Worm (Caenorhabditis elegans): Measurements from ENCODE around the gene acr-14.

acr-14 gene

ce11 chrII:8199803-8200202 is 22.8 kb upstream of the acr-14 start:
- TF ChIP-seq unc-62 (GFP tag; optimal IDR thresholded peaks at IDR 0.05) = no peak

DNA sequence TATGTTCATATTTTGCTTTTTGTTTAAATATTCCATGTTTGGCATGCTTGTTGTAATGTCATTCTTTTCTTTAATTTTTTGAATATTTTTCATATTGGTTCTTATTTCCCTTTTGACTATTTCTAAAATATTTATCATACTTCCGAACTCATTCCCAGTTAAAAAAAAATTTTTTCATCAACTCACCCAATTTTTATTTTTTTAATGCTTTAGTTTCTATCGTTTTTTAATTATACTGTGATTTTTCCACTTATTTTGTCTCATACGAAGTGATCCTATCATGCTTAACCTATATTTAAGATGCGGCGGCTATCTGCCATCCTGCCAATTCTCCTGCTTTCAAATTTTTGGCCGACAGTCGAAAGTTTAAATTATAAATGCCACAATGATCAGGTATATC is 21.5 kb upstream of the acr-14 start, which contains the start of gene qua-1:
Gene qua-1, plus strand, starts transcription at position 301 of the 400 bp plus-strand sequence.
- no peak for TF ChIP-seq unc-62 (GFP tag; optimal IDR thresholded peaks at IDR 0.05)

DNA sequence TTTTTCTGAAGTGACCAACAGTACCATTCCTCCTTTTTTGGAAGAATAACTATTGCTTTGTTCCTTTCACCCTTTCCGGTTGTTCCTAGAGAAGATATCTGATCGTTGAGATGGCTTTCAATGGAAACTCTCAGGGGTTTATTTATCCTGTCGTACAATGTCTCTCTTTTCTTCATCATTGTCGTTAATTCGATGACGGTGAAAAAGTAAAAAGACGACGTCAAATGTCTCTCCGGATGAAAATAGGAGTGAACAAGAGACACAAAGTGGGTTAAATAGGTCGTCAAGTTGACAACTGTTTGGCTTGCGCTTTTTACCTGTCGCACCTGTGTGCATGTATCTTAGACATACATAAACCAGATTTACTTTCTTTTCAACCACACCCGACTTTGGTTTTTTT is 16.9 kb upstream of the acr-14 start:
- no peak for TF ChIP-seq unc-62 (GFP tag; optimal IDR thresholded peaks at IDR 0.05)

- no peak for TF ChIP-seq unc-62 (GFP tag; optimal IDR thresholded peaks at IDR 0.05)
Observed at ce11 chrII:8193126-8193525, 16.1 kb upstream of the acr-14 start, which contains the start of gene T05C12.9. Gene T05C12.9 (minus strand): TSS chrII:8193226.

DNA sequence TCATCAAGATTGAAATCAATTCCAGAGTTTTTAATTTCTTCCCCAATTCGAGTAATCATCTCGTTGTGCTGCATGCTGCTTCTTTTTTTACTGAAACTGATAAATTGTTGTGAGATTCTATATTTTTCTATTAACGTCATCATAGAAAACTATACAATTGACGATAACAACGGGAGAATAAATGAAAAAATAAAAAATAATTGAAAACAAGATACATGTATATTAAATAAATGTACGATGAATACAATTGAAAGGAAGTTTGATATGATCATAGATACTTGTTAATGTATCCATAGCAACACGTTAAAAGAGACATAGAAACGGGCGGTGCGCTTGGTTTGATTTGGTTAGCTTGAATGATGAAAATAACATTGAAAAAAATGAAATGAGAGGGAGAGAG is 13.5 kb upstream of the acr-14 start, which contains the start of gene T05C12.8:
Gene T05C12.8, minus strand, starts transcription at position 101 of the 400 bp plus-strand sequence.
- no peak for TF ChIP-seq unc-62 (GFP tag; optimal IDR thresholded peaks at IDR 0.05)

DNA sequence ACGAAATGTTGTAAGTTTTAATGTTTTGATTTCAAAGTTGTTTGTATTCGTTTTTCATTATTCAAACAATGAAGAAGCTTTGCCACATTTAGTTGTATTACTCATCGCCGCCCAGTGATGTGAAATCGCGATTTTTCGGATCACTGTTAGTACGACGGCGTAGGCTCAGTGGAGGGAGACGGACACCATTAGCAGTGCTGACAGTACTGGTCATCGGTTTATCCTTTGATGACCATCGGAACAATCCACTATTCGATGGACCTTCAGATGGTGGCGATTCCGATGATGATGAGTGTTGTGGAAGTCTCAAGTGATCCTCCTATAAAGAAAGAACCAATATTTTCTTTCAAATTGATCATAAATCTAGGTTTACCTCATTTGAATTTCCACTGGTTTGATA is 10.5 kb upstream of the acr-14 start:
- TF ChIP-seq unc-62 (GFP tag; optimal IDR thresholded peaks at IDR 0.05) = no peak

DNA sequence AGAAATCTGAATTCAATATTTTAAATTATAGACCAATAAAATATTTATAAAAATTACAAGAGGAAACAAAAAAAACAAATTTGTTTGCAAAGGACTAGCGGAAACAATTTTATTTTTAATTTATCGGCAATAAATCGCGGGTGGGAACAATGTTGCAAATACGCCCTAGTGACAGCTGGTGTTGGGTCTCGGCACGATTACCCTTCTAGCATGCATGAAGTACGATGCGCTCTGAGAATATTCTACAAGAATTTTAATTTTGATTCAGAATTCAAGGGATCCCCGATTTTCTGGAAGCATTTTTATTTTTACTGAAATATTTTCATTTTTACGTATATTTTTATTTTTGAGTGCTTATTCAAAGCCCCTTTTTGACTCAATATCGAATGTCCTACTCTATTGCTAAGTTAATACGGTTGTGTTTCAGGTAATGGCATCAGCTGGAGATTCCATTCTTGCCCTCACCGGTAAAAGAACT is 8.1 kb upstream of the acr-14 start, which contains the start of the genes mig-5 and cct-1:
Gene mig-5, minus strand, starts transcription at position 8 of the 478 bp plus-strand sequence.
Gene cct-1, plus strand, starts transcription at position 428 of the 478 bp plus-strand sequence.
- TF ChIP-seq unc-62 (GFP tag; optimal IDR thresholded peaks at IDR 0.05) = no peak

DNA sequence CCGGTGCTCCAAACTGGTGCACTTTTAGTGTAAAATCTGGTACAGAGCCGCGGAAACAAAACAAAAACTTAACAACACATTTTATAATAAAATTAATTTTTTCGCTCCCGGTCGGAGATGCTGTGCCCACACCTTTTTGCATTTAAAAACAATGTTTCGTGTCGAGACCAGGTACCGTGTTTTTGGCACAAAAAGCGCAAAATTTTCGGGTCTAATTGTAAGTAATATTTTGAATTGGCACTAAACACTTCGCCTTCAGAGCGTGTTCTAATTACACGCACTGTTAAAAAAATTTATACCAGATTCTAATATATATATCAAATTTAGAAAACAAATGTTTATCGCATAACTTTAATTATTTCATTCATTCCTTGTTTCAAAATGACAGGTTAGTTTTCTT is 4.4 kb upstream of the acr-14 start, which contains the start of gene dylt-3:
Gene dylt-3, plus strand, starts transcription at position 301 of the 400 bp plus-strand sequence.
- TF ChIP-seq unc-62 (GFP tag; optimal IDR thresholded peaks at IDR 0.05) = no peak

DNA sequence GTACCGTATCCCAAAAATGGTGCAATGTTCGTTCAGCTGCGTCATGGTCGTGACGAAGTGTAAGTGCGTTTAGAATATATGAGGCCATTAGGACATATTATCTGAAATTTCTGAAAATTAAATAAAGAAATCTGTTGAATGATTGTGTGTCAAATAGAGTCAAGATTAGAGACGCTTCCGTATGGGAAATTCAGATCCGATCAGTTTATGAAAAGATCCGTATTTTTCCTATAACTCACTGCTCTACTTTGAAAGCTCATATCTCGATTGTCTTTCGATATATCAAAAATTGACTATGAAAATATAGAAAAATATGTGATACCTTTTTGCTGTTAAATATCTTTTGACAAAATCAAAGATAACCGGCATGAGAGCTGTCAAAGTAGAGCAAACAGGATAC is 3.3 kb upstream of the acr-14 start, which contains the start of gene T05C12.4:
Gene T05C12.4, minus strand, starts transcription at position 101 of the 400 bp plus-strand sequence.
- no peak for TF ChIP-seq unc-62 (GFP tag; optimal IDR thresholded peaks at IDR 0.05)

DNA sequence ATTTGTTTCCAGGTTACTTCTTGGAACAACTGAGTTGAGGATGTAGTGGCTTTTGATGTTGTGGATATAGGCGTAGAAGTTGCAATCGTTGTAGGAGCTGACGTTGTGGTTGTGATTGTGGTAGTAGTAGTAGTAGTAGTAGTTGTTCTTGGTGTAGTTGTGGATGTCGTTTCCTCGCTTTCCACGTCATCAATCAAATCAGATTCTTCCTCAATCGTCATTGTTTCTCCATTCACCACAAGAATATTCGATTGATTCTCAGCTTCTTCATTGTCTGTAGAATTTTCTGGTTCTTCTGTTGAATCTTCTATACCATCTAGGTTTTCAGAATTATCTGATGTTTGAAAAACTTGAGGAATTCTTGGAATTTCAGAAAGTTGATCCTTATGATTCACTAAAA is 1.6 kb upstream of the acr-14 start:
- TF ChIP-seq unc-62 (GFP tag; optimal IDR thresholded peaks at IDR 0.05) = no peak

ce11 chrII:8174148-8174547 is 2.8 kb downstream of the acr-14 start:
- no peak for TF ChIP-seq unc-62 (GFP tag; optimal IDR thresholded peaks at IDR 0.05)

- TF ChIP-seq unc-62 (GFP tag; optimal IDR thresholded peaks at IDR 0.05) = no peak
Observed at ce11 chrII:8173449-8173848, 3.5 kb downstream of the acr-14 start, which contains the start of the genes decr-1.3 and T05C12.1. Gene decr-1.3 (minus strand): TSS chrII:8173549. Gene T05C12.1 (plus strand): TSS chrII:8173680.

DNA sequence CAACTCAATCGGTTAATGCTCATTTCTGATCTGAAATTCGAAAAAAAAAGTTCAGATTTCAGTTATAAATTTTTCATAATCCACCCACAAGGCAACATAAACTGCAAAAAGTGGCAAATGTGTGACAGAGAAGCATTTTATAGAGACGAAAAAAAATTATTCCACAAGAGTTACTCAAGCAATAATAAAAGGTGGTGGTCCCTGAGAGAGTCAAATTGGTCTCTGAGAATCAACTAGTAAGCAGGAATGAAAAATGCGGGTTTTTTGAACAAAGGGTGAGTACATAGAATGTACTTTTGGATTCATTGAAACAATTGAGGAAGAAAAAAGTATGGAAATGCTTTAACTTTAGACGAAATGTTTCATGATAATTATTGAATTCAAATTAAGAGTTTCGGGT is 6.6 kb downstream of the acr-14 start, which contains the start of gene T05C12.11:
Gene T05C12.11, minus strand, starts transcription at position 101 of the 400 bp plus-strand sequence.
- no peak for TF ChIP-seq unc-62 (GFP tag; optimal IDR thresholded peaks at IDR 0.05)

ce11 chrII:8169283-8169682 is 7.7 kb downstream of the acr-14 start, which contains the start of gene T05C12.15:
Gene T05C12.15 (plus strand): TSS chrII:8169583.
- TF ChIP-seq unc-62 (GFP tag; optimal IDR thresholded peaks at IDR 0.05) = no peak

DNA sequence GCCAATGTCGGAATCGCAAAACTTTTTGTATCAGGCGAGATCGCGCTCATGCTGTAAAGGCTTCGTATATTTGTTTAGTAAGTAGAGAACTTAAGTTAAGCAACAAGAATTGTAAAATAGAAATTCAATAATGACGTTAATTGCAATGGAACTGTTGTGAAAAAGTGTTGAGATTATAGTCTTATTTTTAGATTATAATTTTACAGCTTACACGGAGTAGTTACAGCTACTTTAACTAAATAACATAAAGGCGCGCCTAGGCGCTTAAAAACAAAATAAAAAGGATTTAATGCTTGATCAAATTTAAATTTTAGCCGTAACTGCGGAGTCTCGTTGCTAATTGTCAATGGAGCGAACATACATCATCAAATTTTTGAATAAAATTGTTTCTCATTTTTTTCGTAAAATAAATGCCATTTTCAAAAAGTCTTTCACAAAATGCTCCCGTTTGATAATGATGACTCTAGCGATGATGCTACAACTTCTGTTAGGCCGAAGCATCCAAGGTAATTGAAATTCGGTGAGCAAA is 14.8 kb downstream of the acr-14 start, which contains the start of the genes emb-27 and rrf-3:
Gene emb-27, minus strand, starts transcription at position 51 of the 529 bp plus-strand sequence.
Gene rrf-3, plus strand, starts transcription at position 346 of the 529 bp plus-strand sequence.
- TF ChIP-seq unc-62 (GFP tag; optimal IDR thresholded peaks at IDR 0.05) = no peak

DNA sequence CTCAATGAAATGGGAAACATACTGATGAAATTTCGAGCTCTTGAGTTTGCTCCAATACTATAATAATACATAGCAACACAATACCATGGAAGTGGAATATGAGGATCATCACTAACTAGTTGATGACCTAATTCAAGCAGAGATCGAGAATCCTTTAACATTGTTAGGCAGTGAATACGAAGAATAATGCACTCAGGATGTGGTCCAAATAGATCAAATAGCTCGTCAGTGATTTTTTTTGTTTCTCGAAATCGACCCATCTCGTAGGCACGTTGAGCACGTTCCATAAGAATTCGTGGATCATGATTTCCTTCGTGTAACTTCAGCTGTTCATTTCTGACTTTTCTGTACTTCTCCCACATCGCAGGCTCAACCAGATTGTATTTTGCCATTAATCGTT is 16.1 kb downstream of the acr-14 start:
- no peak for TF ChIP-seq unc-62 (GFP tag; optimal IDR thresholded peaks at IDR 0.05)

ce11 chrII:8157991-8158390 is 19.0 kb downstream of the acr-14 start, which contains the start of gene pch-2:
Gene pch-2 (plus strand): TSS chrII:8158349.
- TF ChIP-seq unc-62 (GFP tag; optimal IDR thresholded peaks at IDR 0.05) = no peak

Measured in whole organism, dauer.